Fruit fly (Drosophila melanogaster): ENCODE data around the gene CG14257.
A peak's percentile ranks its signal among the peaks of the same experiment; 100 is the strongest.

CG14257 gene

DNA sequence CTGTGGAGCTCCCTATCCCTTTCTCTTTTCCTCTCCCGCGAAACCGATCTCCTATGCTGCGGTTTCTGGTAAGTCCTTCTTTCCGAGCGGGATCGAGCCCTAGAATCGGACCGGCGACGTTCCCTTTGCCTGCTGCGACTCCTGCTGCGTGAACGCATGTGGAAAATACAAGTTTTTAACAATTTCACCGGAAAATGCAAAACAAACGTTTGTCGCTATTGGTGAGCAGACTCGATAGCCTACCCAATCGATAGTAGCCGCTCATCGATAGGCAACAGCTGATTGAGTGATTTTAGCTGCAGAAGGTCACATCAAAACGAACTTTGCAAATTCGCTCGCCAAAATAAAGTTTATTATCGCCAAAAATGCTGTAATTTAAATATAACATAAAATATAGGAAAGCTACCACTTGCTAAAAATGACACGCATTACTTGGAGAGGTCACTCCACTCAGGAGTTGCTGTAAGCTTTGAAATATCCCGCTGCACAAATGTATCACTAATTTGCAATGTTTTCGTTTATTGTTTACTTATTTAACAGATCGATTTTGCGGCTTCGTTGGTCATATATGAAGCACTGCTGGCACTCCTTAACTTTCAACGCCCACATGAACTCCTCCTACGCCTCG is 40.9 kb downstream of the CG14257 start, which contains the start of the genes CG6066 and CG5880 (continued):
- TF ChIP-seq Sry-δ (GFP tag; optimal IDR thresholded peaks at IDR 0.05) (peak; percentile 84), Scr (GFP tag; IDR thresholded peaks at IDR 0.05; ENCODE audit: partially characterized antibody) (peak; percentile 86), CG1832 (GFP tag; optimal IDR thresholded peaks at IDR 0.05) (peak; percentile 60), pzg (GFP tag; optimal IDR thresholded peaks at IDR 0.05) (peak; percentile 66), zen2 (GFP tag; IDR thresholded peaks at IDR 0.05; ENCODE audit: partially characterized antibody) (peak; percentile 73; the same call in 2 of the 3 replicates), Hr78 (GFP tag; optimal IDR thresholded peaks at IDR 0.05) (peak in 1 of 2 experiments; percentile 21), crp (GFP tag; optimal IDR thresholded peaks at IDR 0.05) (peak; percentile 70 to 95), unc-4 (GFP tag; IDR thresholded peaks at IDR 0.05; ENCODE audit: partially characterized antibody) (peak; percentile 82), Med (GFP tag) (peak; percentile 65), BEAF-32 (GFP tag; optimal IDR thresholded peaks at IDR 0.05) (peak; percentile 83), rib (GFP tag; IDR thresholded peaks at IDR 0.05) (peak; percentile 62; the same call in 1 of the 2 replicates), E2f2 (GFP tag; IDR thresholded peaks at IDR 0.05) (peak; percentile 48), prd (optimal IDR thresholded peaks at IDR 0.05) (no peak), prd (GFP tag; IDR thresholded peaks at IDR 0.05) (no peak), Taf1 (GFP tag; IDR thresholded peaks at IDR 0.05) (no peak), GATAe (GFP tag; conservative IDR thresholded peaks at IDR 0.05) (no peak), ac (GFP tag; optimal IDR thresholded peaks at IDR 0.05) (no peak), CG6791 (GFP tag; IDR thresholded peaks at IDR 0.05; ENCODE audit: partially characterized antibody) (peak; percentile 83), HLH54F (GFP tag; optimal IDR thresholded peaks at IDR 0.05) (no peak), CG16863 (GFP tag; optimal IDR thresholded peaks at IDR 0.05) (no peak), abd-A (tag; optimal IDR thresholded peaks at IDR 0.05) (no peak), lov (optimal IDR thresholded peaks at IDR 0.05) (no peak), lov (GFP tag; IDR thresholded peaks at IDR 0.05) (no peak), CG33213 (GFP tag; optimal IDR thresholded peaks at IDR 0.05) (no peak), dpn (GFP tag; optimal IDR thresholded peaks at IDR 0.05) (no peak), pfk (GFP tag; optimal IDR thresholded peaks at IDR 0.05) (no peak), ewg (GFP tag; optimal IDR thresholded peaks at IDR 0.05) (no peak), Doc3 (GFP tag; IDR thresholded peaks at IDR 0.05; ENCODE audit: partially characterized antibody) (peak; percentile 79), CG17829 (tag; optimal IDR thresholded peaks at IDR 0.05) (peak; percentile 6), ato (GFP tag; IDR thresholded peaks at IDR 0.05; ENCODE audit: partially characterized antibody) (peak; percentile 83), ftz-f1 (GFP tag; optimal IDR thresholded peaks at IDR 0.05) (peak; percentile 81), CG4282 (GFP tag; optimal IDR thresholded peaks at IDR 0.05) (no peak), Ravus (GFP tag; IDR thresholded peaks at IDR 0.05) (no peak), Xbp1 (GFP tag; optimal IDR thresholded peaks at IDR 0.05) (no peak), gfzf (GFP tag; optimal IDR thresholded peaks at IDR 0.05) (peak; percentile 47), CG13287 (GFP tag; IDR thresholded peaks at IDR 0.05; ENCODE audit: partially characterized antibody) (peak; percentile 91), CG16813 (GFP tag; IDR thresholded peaks at IDR 0.05; ENCODE audit: partially characterized antibody) (peak; percentile 82), cas (GFP tag; IDR thresholded peaks at IDR 0.05) (no peak), CG7963 (GFP tag; IDR thresholded peaks at IDR 0.05; ENCODE audit: partially characterized antibody) (peak; percentile 71), CG6254 (GFP tag; optimal IDR thresholded peaks at IDR 0.05) (no peak), NC2α (GFP tag; optimal IDR thresholded peaks at IDR 0.05) (no peak), ham (GFP tag; IDR thresholded peaks at IDR 0.05) (no peak), CG9797 (GFP tag; optimal IDR thresholded peaks at IDR 0.05) (peak; percentile 80), CG8281 (tag; optimal IDR thresholded peaks at IDR 0.05) (no peak), Ssrp (tag; optimal IDR thresholded peaks at IDR 0.05) (no peak), dysf (GFP tag; IDR thresholded peaks at IDR 0.05) (no peak), sens (GFP tag) (peak; percentile 62), CG2129 (GFP tag; IDR thresholded peaks at IDR 0.05; ENCODE audit: partially characterized antibody) (peak; percentile 63; the same call in 1 of the 2 replicates), CG11456 (GFP tag; IDR thresholded peaks at IDR 0.05) (no peak)

All from whole organism, embryonic.